In the genomic region with DNA sequence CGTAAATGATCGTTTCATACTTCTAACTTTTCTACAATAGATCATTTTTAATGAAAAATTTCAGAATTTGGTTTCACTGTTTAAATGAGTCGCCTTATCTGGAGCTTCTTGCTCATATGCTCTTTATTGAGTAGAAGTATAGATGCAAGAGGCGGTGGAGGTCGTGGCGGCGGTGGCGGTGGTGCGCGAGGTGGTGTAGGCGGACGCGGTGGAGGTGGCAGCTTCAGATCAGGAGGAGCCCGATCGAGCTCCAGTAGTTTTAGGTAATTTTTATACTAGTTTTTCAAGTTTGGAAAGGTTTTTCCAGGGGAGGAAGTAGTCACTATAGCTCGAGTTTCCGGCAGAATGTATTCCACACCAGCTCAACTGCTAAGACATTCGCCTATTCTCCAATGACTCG, we compare ENCODE assay signal across 2 worm cellular contexts.
TF ChIP-seq lines count a peak whose summit lies in the region.

TSS of gene F53C3.3 (plus strand) at position 59 of the 400 bp plus-strand sequence.

TF ChIP-seq in whole organism, L4 larva, 104 proteins besides CTCF, POLR2A, EP300 and RAD21:
- peak; percentile 79 for TF ChIP-seq set-16 (GFP tag; IDR thresholded peaks at IDR 0.05; lab: Robert Waterston, UW)
- peak in 1 of 2 experiments; percentile 20 for TF ChIP-seq unc-62 (GFP tag; optimal IDR thresholded peaks at IDR 0.05 in 1 of 2; lab: Kevin White, UChicago)
- TF ChIP-seq unc-62 (tag; optimal IDR thresholded peaks at IDR 0.05; lab: Kevin White, UChicago), result no peak
- no peak for TF ChIP-seq fos-1 (tag; optimal IDR thresholded peaks at IDR 0.05; lab: Kevin White, UChicago)
- TF ChIP-seq snpc-1.2 (GFP tag; IDR thresholded peaks at IDR 0.05; lab: Robert Waterston, UW), result no peak
- no peak for TF ChIP-seq spr-1 (tag; optimal IDR thresholded peaks at IDR 0.05; lab: Kevin White, UChicago)
- no peak for TF ChIP-seq egl-27 (tag; optimal IDR thresholded peaks at IDR 0.05; lab: Kevin White, UChicago)
- TF ChIP-seq duxl-1 (tag; optimal IDR thresholded peaks at IDR 0.05; lab: Kevin White, UChicago; ENCODE audit: poor library complexity), result no peak
- TF ChIP-seq T20F7.1 (GFP tag; optimal IDR thresholded peaks at IDR 0.05; lab: Kevin White, UChicago), result no peak
TF ChIP-seq in whole organism, L4 larva: peak in this region for 2.

TF ChIP-seq in whole organism, young adult, 124 proteins besides CTCF, POLR2A, EP300 and RAD21:
- TF ChIP-seq F33H1.4 (GFP tag; IDR thresholded peaks at IDR 0.05; lab: Robert Waterston, UW), result no peak
- peak; percentile 52; the same call in 1 of the 2 replicates for TF ChIP-seq egrh-3 (GFP tag; IDR thresholded peaks at IDR 0.05; lab: Robert Waterston, UW)
